Worm (Caenorhabditis elegans): ENCODE results near the gene F14H8.8.

F14H8.8 gene

ce11 chrV:14992627-14993117 is 36.6 kb upstream of the F14H8.8 start, which contains the start of gene T01C3.3:
Gene T01C3.3 (minus strand): TSS chrV:14992677.
- no peak for TF ChIP-seq sem-2 (GFP tag; optimal IDR thresholded peaks at IDR 0.05)
- no peak for TF ChIP-seq ces-1 (GFP tag; optimal IDR thresholded peaks at IDR 0.05)
- no peak for TF ChIP-seq tbx-8 (GFP tag; optimal IDR thresholded peaks at IDR 0.05)
- no peak for TF ChIP-seq unc-120 (tag; optimal IDR thresholded peaks at IDR 0.05; ENCODE audit: poor library complexity, severe bottlenecking)
- no peak for TF ChIP-seq ceh-83 (GFP tag; optimal IDR thresholded peaks at IDR 0.05)
- no peak for TF ChIP-seq nhr-28 (tag; optimal IDR thresholded peaks at IDR 0.05)
- no peak for TF ChIP-seq lsy-2 (tag; optimal IDR thresholded peaks at IDR 0.05)
- TF ChIP-seq nhr-76 (tag; optimal IDR thresholded peaks at IDR 0.05): no peak

DNA sequence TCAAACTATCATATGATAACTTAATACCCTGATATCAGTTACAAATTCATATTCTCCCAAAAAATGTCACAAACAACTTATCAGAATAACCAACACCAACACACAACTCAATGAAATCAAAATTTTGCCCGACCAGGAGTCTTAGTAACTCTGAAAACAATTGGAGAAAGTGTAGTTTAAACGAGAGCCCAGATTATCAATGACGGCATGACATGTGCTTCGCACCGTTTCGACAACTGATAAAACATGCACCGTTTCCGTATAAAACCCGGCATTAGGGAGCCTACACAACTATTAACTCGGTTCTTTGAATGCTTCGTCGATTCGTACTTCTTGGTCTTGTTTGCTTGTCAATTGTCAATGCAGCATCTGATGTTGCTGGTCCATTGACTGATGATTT is 35.6 kb upstream of the F14H8.8 start, which contains the start of gene fil-1:
Gene fil-1, plus strand, starts transcription at position 219 of the 400 bp plus-strand sequence.
- TF ChIP-seq ceh-39 (tag; optimal IDR thresholded peaks at IDR 0.05) (no peak), lsy-2 (tag; optimal IDR thresholded peaks at IDR 0.05) (no peak)

ce11 chrV:14996236-14996635 is 33.0 kb upstream of the F14H8.8 start, which contains the start of gene irld-14:
Gene irld-14 (plus strand): TSS chrV:14996536.
- TF ChIP-seq hlh-1 (tag; optimal IDR thresholded peaks at IDR 0.05) (no peak), ham-2 (GFP tag; optimal IDR thresholded peaks at IDR 0.05) (no peak), zip-8 (tag; optimal IDR thresholded peaks at IDR 0.05) (no peak), lin-32 (GFP tag; optimal IDR thresholded peaks at IDR 0.05) (no peak), lsy-2 (tag; optimal IDR thresholded peaks at IDR 0.05) (no peak), mls-2 (tag; optimal IDR thresholded peaks at IDR 0.05) (no peak), nhr-12 (tag; optimal IDR thresholded peaks at IDR 0.05) (no peak), ztf-11 (tag; optimal IDR thresholded peaks at IDR 0.05) (no peak), bed-3 (GFP tag; optimal IDR thresholded peaks at IDR 0.05) (no peak), unc-120 (tag; optimal IDR thresholded peaks at IDR 0.05; ENCODE audit: poor library complexity, severe bottlenecking) (no peak), elt-3 (tag; optimal IDR thresholded peaks at IDR 0.05) (no peak), ceh-83 (GFP tag; optimal IDR thresholded peaks at IDR 0.05) (no peak), sptf-1 (tag; optimal IDR thresholded peaks at IDR 0.05) (no peak), elt-1 (tag; optimal IDR thresholded peaks at IDR 0.05; ENCODE audit: borderline replicate concordance, insufficient read depth) (no peak), lin-13 (tag; optimal IDR thresholded peaks at IDR 0.05) (no peak), ceh-43 (GFP tag; optimal IDR thresholded peaks at IDR 0.05) (no peak), nhr-28 (tag; optimal IDR thresholded peaks at IDR 0.05) (no peak), nhr-237 (tag; optimal IDR thresholded peaks at IDR 0.05) (no peak), pha-4 (tag; optimal IDR thresholded peaks at IDR 0.05) (no peak)

DNA sequence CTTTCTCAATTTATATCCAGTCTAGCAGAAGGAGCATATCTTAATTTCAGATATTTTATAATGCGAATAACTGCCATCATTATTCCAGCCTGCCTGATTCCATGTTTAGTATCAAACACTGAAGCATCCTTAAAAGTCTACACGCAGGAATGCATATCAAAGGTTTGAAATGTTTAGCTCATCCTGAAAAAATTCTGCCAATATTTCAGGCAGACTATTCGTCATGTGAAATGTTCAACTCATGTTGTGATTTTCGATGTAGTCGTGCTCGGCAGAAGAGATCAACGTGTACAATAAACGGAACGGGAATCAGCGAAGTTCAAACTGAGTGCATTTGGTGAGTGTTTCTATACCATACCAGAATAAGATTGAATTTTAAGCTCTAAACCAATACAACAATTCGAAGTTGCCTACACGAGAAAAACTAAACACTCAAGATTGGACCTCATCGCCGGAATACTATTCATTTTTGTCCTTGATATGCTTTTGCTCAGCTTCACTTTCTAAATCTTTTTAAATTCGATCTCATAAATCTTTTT is 29.7 kb upstream of the F14H8.8 start, which contains the start of gene T01C3.11:
Gene T01C3.11, plus strand, starts transcription at position 51 of the 539 bp plus-strand sequence.
- TF ChIP-seq bed-3 (GFP tag; optimal IDR thresholded peaks at IDR 0.05) (no peak), nhr-2 (tag; optimal IDR thresholded peaks at IDR 0.05) (no peak), nhr-12 (tag; optimal IDR thresholded peaks at IDR 0.05) (no peak), lsy-2 (tag; optimal IDR thresholded peaks at IDR 0.05) (no peak), nhr-76 (tag; optimal IDR thresholded peaks at IDR 0.05) (no peak), cnd-1 (tag; optimal IDR thresholded peaks at IDR 0.05) (no peak)

ce11 chrV:15000055-15000704 is 29.1 kb upstream of the F14H8.8 start, which contains the start of gene rps-16:
Gene rps-16 (minus strand): TSS chrV:15000541.
- TF ChIP-seq mab-5 (tag; optimal IDR thresholded peaks at IDR 0.05): no peak
- no peak for TF ChIP-seq flh-1 (GFP tag; optimal IDR thresholded peaks at IDR 0.05)
- no peak for TF ChIP-seq nhr-28 (tag; optimal IDR thresholded peaks at IDR 0.05)
- TF ChIP-seq lin-32 (GFP tag; optimal IDR thresholded peaks at IDR 0.05): no peak
- TF ChIP-seq M03D4.4 (tag; optimal IDR thresholded peaks at IDR 0.05): no peak
- TF ChIP-seq unc-120 (tag; optimal IDR thresholded peaks at IDR 0.05; ENCODE audit: poor library complexity, severe bottlenecking): no peak
- TF ChIP-seq mls-2 (tag; optimal IDR thresholded peaks at IDR 0.05): no peak
- no peak for TF ChIP-seq cnd-1 (tag; optimal IDR thresholded peaks at IDR 0.05)
- no peak for TF ChIP-seq pha-4 (tag; optimal IDR thresholded peaks at IDR 0.05)
- TF ChIP-seq nhr-12 (tag; optimal IDR thresholded peaks at IDR 0.05): no peak
- no peak for TF ChIP-seq mep-1 (tag; optimal IDR thresholded peaks at IDR 0.05)
- TF ChIP-seq nhr-76 (tag; optimal IDR thresholded peaks at IDR 0.05): no peak
- no peak for TF ChIP-seq elt-3 (tag; optimal IDR thresholded peaks at IDR 0.05)
- TF ChIP-seq ceh-43 (GFP tag; optimal IDR thresholded peaks at IDR 0.05): no peak
- TF ChIP-seq ham-2 (GFP tag; optimal IDR thresholded peaks at IDR 0.05): no peak

Data from whole organism, mixed stage, embryonic.